Worm (Caenorhabditis elegans): ENCODE results near the gene D2085.7.

DNA sequence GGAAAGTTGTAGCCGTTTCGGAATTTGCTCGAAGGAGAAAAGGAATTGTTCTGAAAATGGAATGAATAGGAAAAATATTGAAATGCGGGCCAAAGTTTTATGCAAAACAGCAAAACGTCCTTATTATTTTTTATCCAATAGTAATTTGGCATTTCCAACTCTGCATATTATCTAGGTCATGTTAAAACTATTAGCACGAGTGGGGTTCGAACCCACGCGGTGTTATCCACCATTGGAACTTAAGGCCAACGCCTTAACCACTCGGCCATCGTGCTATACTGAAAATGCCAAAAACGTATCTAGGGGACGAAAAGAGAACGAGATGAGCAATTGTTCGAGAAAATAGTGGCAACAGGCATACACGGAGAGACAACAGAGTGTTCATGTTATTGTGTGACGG lies 9.4 kb upstream of the D2085.7 start:
- TF ChIP-seq hmg-4 (GFP tag; optimal IDR thresholded peaks at IDR 0.05): no peak
- no peak for TF ChIP-seq hnd-1 (tag; optimal IDR thresholded peaks at IDR 0.05)
- no peak for TF ChIP-seq ama-1 (optimal IDR thresholded peaks at IDR 0.05)
- no peak for TF ChIP-seq hmbx-1 (tag; optimal IDR thresholded peaks at IDR 0.05)
- no peak for TF ChIP-seq aly-1 (tag; optimal IDR thresholded peaks at IDR 0.05)
- no peak for TF ChIP-seq tbx-11 (GFP tag; IDR thresholded peaks at IDR 0.05)
- no peak for TF ChIP-seq tbx-37 (GFP tag; conservative IDR thresholded peaks at IDR 0.05)
- no peak for TF ChIP-seq ets-7 (tag; optimal IDR thresholded peaks at IDR 0.05)
- no peak for TF ChIP-seq pes-1 (GFP tag; IDR thresholded peaks at IDR 0.05)
- TF ChIP-seq ceh-13 (GFP tag; optimal IDR thresholded peaks at IDR 0.05): no peak
